Worm (Caenorhabditis elegans) whole organism, L4 larva: Measurements from ENCODE around the gene F42G2.7.

Experiments
- D1046.2 ChIP-seq: fragments of 200-800 bp; sonication (Bioruptor generic); IDR thresholded peaks from 2 replicates; pipeline ENCODE4 v1.3.6; 2022; ENCODE audit warnings: missing genetic modification characterization, missing compliant biosample characterization
- F49E8.2 ChIP-seq: sonication (generic microtip); optimal IDR thresholded peaks from 2 replicates; lab custom pipeline; 2016; ENCODE audit warnings: missing compliant biosample characterization, mild to moderate bottlenecking, missing genetic modification characterization, borderline replicate concordance
- T20F7.1 ChIP-seq: fragments of 200-800 bp; sonication (Bioruptor generic); optimal IDR thresholded peaks from 2 replicates; lab custom pipeline; 2018; ENCODE audit warnings: mild to moderate bottlenecking, missing genetic modification characterization, missing compliant biosample characterization
- Y48G9A.11 ChIP-seq: fragments of 200-800 bp; sonication (Bioruptor generic); IDR thresholded peaks from 2 replicates; pipeline ENCODE4 v1.3.6; 2022; ENCODE audit warnings: missing genetic modification reagents, missing genetic modification characterization, missing compliant biosample characterization
- Y5F2A.4 ChIP-seq: fragments of 200-800 bp; sonication (Bioruptor generic); optimal IDR thresholded peaks from 2 replicates; lab custom pipeline; 2018; ENCODE audit warnings: mild to moderate bottlenecking, missing genetic modification characterization, missing compliant biosample characterization
- Y75B8A.6 ChIP-seq: fragments of 200-800 bp; sonication (Bioruptor generic); IDR thresholded peaks from 2 replicates; pipeline ENCODE4 v1.3.6; 2022; ENCODE audit warnings: missing genetic modification reagents, missing genetic modification characterization, missing compliant biosample characterization
- ZK337.2 ChIP-seq: fragments of 200-800 bp; sonication (Bioruptor generic); IDR thresholded peaks from 2 replicates; pipeline ENCODE4 v1.3.6; 2022; ENCODE audit warnings: missing genetic modification reagents, missing genetic modification characterization, missing compliant biosample characterization
- aha-1 ChIP-seq: fragments of 150-350 bp; peaks from one replicate; lab custom pipeline; 2014; ENCODE audit warnings: missing biosample characterization, missing genetic modification characterization
- ama-1 ChIP-seq: fragments of 150-350 bp; optimal IDR thresholded peaks from 2 replicates; lab custom pipeline; 2014; ENCODE audit warnings: inconsistent platforms, mixed read lengths
- attf-4 ChIP-seq: sonication (generic microtip); optimal IDR thresholded peaks from 3 replicates; lab custom pipeline; 2017; ENCODE audit warnings: missing biosample characterization, missing genetic modification characterization
- ceh-28 ChIP-seq: fragments of 150-350 bp; optimal IDR thresholded peaks from 2 replicates; lab custom pipeline; 2014; ENCODE audit warnings: missing biosample characterization, missing genetic modification reagents, missing genetic modification characterization
- ceh-32 ChIP-seq: sonication (generic microtip); optimal IDR thresholded peaks from 2 replicates; lab custom pipeline; 2016; ENCODE audit warnings: mild to moderate bottlenecking, missing genetic modification characterization, missing compliant biosample characterization; ENCODE audit not compliant: poor library complexity
- ceh-82 ChIP-seq: sonication (generic microtip); optimal IDR thresholded peaks from 2 replicates; lab custom pipeline; 2017; ENCODE audit warnings: missing biosample characterization, missing genetic modification characterization
- cey-2 ChIP-seq: sonication (generic microtip); optimal IDR thresholded peaks from 3 replicates; lab custom pipeline; 2017; ENCODE audit warnings: missing genetic modification characterization, mild to moderate bottlenecking, missing compliant biosample characterization, antibody characterized with exemption, borderline replicate concordance; ENCODE audit not compliant: insufficient read depth
- daf-16 ChIP-seq, 3 experiments: sonication (generic microtip); optimal IDR thresholded peaks; 2 replicates each; lab custom pipeline; 2016 to 2017; ENCODE audit warnings: missing genetic modification characterization in 3 of 3, missing genetic modification reagents in 3 of 3, mild to moderate bottlenecking in 2 of 3, missing compliant biosample characterization in 2 of 3, missing biosample characterization in 1 of 3, moderate library complexity in 1 of 3
- daf-19 ChIP-seq: fragments of 200-800 bp; sonication (Bioruptor generic); conservative IDR thresholded peaks from 2 replicates; pipeline ENCODE4 v1.3.6; 2022; ENCODE audit warnings: missing genetic modification characterization, missing compliant biosample characterization
- daf-8 ChIP-seq: fragments of 200-800 bp; sonication (Bioruptor generic); IDR thresholded peaks from 2 replicates; pipeline ENCODE4 v1.3.6; 2022; ENCODE audit warnings: missing genetic modification characterization, missing compliant biosample characterization
- dmd-6 ChIP-seq: fragments of 200-800 bp; sonication (Bioruptor generic); IDR thresholded peaks from 2 replicates; pipeline ENCODE4 v1.3.6; 2022; ENCODE audit warnings: missing genetic modification reagents, missing genetic modification characterization, missing compliant biosample characterization
- dmd-8 ChIP-seq: fragments of 200-800 bp; sonication (Bioruptor generic); IDR thresholded peaks from 2 replicates; pipeline ENCODE4 v1.3.6; 2022; ENCODE audit warnings: missing genetic modification characterization, missing compliant biosample characterization
- dmd-9 ChIP-seq: fragments of 200-800 bp; sonication (Bioruptor generic); IDR thresholded peaks from 2 replicates; pipeline ENCODE4 v1.3.6; 2022; ENCODE audit warnings: missing genetic modification reagents, missing genetic modification characterization, missing compliant biosample characterization
- dve-1 ChIP-seq: sonication (generic microtip); optimal IDR thresholded peaks from 2 replicates; lab custom pipeline; 2017; ENCODE audit warnings: antibody characterized with exemption, mild to moderate bottlenecking, missing genetic modification characterization, missing compliant biosample characterization; ENCODE audit not compliant: insufficient read depth
- egl-43 ChIP-seq: fragments of 200-800 bp; sonication (Bioruptor generic); IDR thresholded peaks from 2 replicates; pipeline ENCODE4 v1.3.6; 2022; ENCODE audit warnings: missing genetic modification reagents, missing genetic modification characterization, missing compliant biosample characterization
- hif-1 ChIP-seq, 2 experiments: sonication (generic microtip); optimal IDR thresholded peaks; 2 replicates each; lab custom pipeline; 2016 to 2017; ENCODE audit warnings: missing compliant biosample characterization in 2 of 2, missing genetic modification characterization in 2 of 2, missing genetic modification reagents in 2 of 2, missing genotype in 2 of 2, mild to moderate bottlenecking in 1 of 2
- hlh-11 ChIP-seq: fragments of 200-800 bp; sonication (Bioruptor generic); optimal IDR thresholded peaks from 2 replicates; lab custom pipeline; 2018; ENCODE audit warnings: mild to moderate bottlenecking, missing genetic modification characterization, missing compliant biosample characterization
- hlh-30 ChIP-seq: sonication (generic microtip); optimal IDR thresholded peaks from 2 replicates; lab custom pipeline; 2017; ENCODE audit warnings: antibody characterized with exemption, mild to moderate bottlenecking, missing genetic modification characterization, missing compliant biosample characterization; ENCODE audit not compliant: insufficient read depth
- hmg-1.1 ChIP-seq: fragments of 200-800 bp; sonication (Bioruptor generic); IDR thresholded peaks from 2 replicates; pipeline ENCODE4 v1.3.6; 2022; ENCODE audit warnings: missing genetic modification reagents, missing genetic modification characterization, missing compliant biosample characterization
- lin-29 ChIP-seq: fragments of 200-800 bp; sonication (Bioruptor generic); IDR thresholded peaks from 2 replicates; pipeline ENCODE4 v1.3.6; 2022; ENCODE audit warnings: missing genetic modification reagents, missing genetic modification characterization, missing compliant biosample characterization
- madf-5 ChIP-seq, 2 experiments: fragments of 200-800 bp; sonication (Bioruptor generic); IDR thresholded peaks; 2 replicates each; pipeline ENCODE4 v1.3.6; 2022; ENCODE audit warnings: missing compliant biosample characterization in 2 of 2, missing genetic modification characterization in 2 of 2
- mep-1 ChIP-seq: fragments of 150-350 bp; sonication (generic microtip); optimal IDR thresholded peaks from 3 replicates; lab custom pipeline; 2014; ENCODE audit warnings: missing biosample characterization, missing genetic modification characterization
- mes-2 ChIP-seq: sonication (generic microtip); optimal IDR thresholded peaks from 2 replicates; lab custom pipeline; 2016; ENCODE audit warnings: missing genotype, mild to moderate bottlenecking, missing genetic modification characterization, missing compliant biosample characterization; ENCODE audit not compliant: poor library complexity, severe bottlenecking
- mxl-3 ChIP-seq: fragments of 200-800 bp; sonication (Bioruptor generic); optimal IDR thresholded peaks from 2 replicates; lab custom pipeline; 2018; ENCODE audit warnings: mild to moderate bottlenecking, missing genetic modification characterization, missing compliant biosample characterization
- nhr-102 ChIP-seq: sonication (generic microtip); optimal IDR thresholded peaks from 2 replicates; lab custom pipeline; 2016; ENCODE audit warnings: mild to moderate bottlenecking, missing genetic modification characterization, moderate library complexity, missing compliant biosample characterization
- nhr-11 ChIP-seq: fragments of 150-350 bp; optimal IDR thresholded peaks from 2 replicates; lab custom pipeline; 2014; ENCODE audit warnings: missing biosample characterization, missing genetic modification characterization
- nhr-237 ChIP-seq: sonication (generic microtip); optimal IDR thresholded peaks from 2 replicates; lab custom pipeline; 2017; ENCODE audit warnings: missing biosample characterization, missing genetic modification characterization
- nhr-28 ChIP-seq: fragments of 150-350 bp; optimal IDR thresholded peaks from 2 replicates; lab custom pipeline; 2014; ENCODE audit warnings: missing biosample characterization, missing genetic modification characterization
- nhr-42 ChIP-seq: fragments of 200-800 bp; sonication (Bioruptor generic); IDR thresholded peaks from 2 replicates; pipeline ENCODE4 v1.3.6; 2022; ENCODE audit warnings: missing genetic modification characterization, missing compliant biosample characterization
- nhr-48 ChIP-seq: sonication (generic microtip); optimal IDR thresholded peaks from 2 replicates; lab custom pipeline; 2016; ENCODE audit warnings: mild to moderate bottlenecking, missing genetic modification characterization, missing compliant biosample characterization
- nhr-6 ChIP-seq: fragments of 150-350 bp; optimal IDR thresholded peaks from 2 replicates; lab custom pipeline; 2014; ENCODE audit warnings: missing biosample characterization, missing genetic modification characterization
- php-3 ChIP-seq: fragments of 200-800 bp; sonication (Bioruptor generic); IDR thresholded peaks from 2 replicates; pipeline ENCODE4 v1.3.6; 2022; ENCODE audit warnings: missing genetic modification reagents, missing genetic modification characterization, missing compliant biosample characterization
- pqm-1 ChIP-seq: sonication (generic microtip); optimal IDR thresholded peaks from 2 replicates; lab custom pipeline; 2017; ENCODE audit warnings: missing biosample characterization, missing genetic modification characterization
- snpc-1.2 ChIP-seq: fragments of 200-800 bp; sonication (Bioruptor generic); IDR thresholded peaks from 2 replicates; pipeline ENCODE4 v1.3.6; 2022; ENCODE audit warnings: missing genetic modification reagents, missing genetic modification characterization, missing compliant biosample characterization
- spr-1 ChIP-seq: sonication (generic microtip); optimal IDR thresholded peaks from 2 replicates; lab custom pipeline; 2016; ENCODE audit warnings: mild to moderate bottlenecking, missing genetic modification characterization, missing compliant biosample characterization
- tra-1 ChIP-seq: fragments of 200-800 bp; sonication (Bioruptor generic); IDR thresholded peaks from 2 replicates; pipeline ENCODE4 v1.3.6; 2022; ENCODE audit warnings: missing genetic modification reagents, missing genetic modification characterization, missing compliant biosample characterization
- unc-130 ChIP-seq: sonication (generic microtip); optimal IDR thresholded peaks from 2 replicates; lab custom pipeline; 2016; ENCODE audit warnings: missing genetic modification reagents, missing genetic modification characterization, missing compliant biosample characterization
- unc-62 ChIP-seq, 3 experiments: fragments of 150-350 bp in 1 of 3; sonication (generic microtip); optimal IDR thresholded peaks in 2 of 3; peaks in 1 of 3; 1 replicate in 1 of 3; 2 replicates in 2 of 3; lab custom pipeline; 2014 to 2017; ENCODE audit warnings: missing biosample characterization in 3 of 3, missing genetic modification characterization in 3 of 3, missing genetic modification reagents in 3 of 3, missing genotype in 1 of 3
- vab-7 ChIP-seq: fragments of 200-800 bp; sonication (Bioruptor generic); IDR thresholded peaks from 2 replicates; pipeline ENCODE4 v1.3.6; 2022; ENCODE audit warnings: missing genetic modification reagents, missing genetic modification characterization, missing compliant biosample characterization
- zfp-2 ChIP-seq: sonication (generic microtip); optimal IDR thresholded peaks from 2 replicates; lab custom pipeline; 2016; ENCODE audit warnings: mild to moderate bottlenecking, missing genetic modification characterization, missing compliant biosample characterization
- zip-11 ChIP-seq: fragments of 200-800 bp; sonication (Bioruptor generic); IDR thresholded peaks from 2 replicates; pipeline ENCODE4 v1.3.6; 2022; ENCODE audit warnings: missing genetic modification characterization, missing compliant biosample characterization

Gene F42G2.7

ce11 chrII:2450990-2451389 lies 33.0 kb downstream of the F42G2.7 start (continued):
- TF ChIP-seq zfp-2, result no peak
- TF ChIP-seq daf-8 (GFP tag; lab: Robert Waterston, UW), result no peak
- TF ChIP-seq aha-1, result peak; percentile 66
- TF ChIP-seq D1046.2 (GFP tag; lab: Robert Waterston, UW), result peak; percentile 54; the same call in 1 of the 2 replicates
- peak; percentile 96 for TF ChIP-seq ZK337.2 (GFP tag; lab: Robert Waterston, UW)
- TF ChIP-seq spr-1, result no peak
- TF ChIP-seq ceh-32 (tag; lab: Kevin White, UChicago), result no peak
- peak; percentile 22 for TF ChIP-seq nhr-102 (tag; lab: Kevin White, UChicago)
- peak; percentile 92 for TF ChIP-seq unc-130 (GFP tag; lab: Kevin White, UChicago)
- TF ChIP-seq daf-19 (GFP tag; lab: Robert Waterston, UW), result no peak
- TF ChIP-seq hlh-11 (tag; lab: Kevin White, UChicago), result peak; percentile 36
- no peak for TF ChIP-seq dmd-8 (GFP tag; lab: Robert Waterston, UW)
- TF ChIP-seq dmd-6 (GFP tag; lab: Robert Waterston, UW), result peak; percentile 47
- TF ChIP-seq mes-2 (tag; lab: Kevin White, UChicago), result peak; percentile 93
- no peak for TF ChIP-seq ceh-82 (tag; lab: Kevin White, UChicago)
- TF ChIP-seq nhr-42, result no peak
- no peak for TF ChIP-seq tra-1 (GFP tag; lab: Robert Waterston, UW)
- TF ChIP-seq hmg-1.1 (GFP tag; lab: Robert Waterston, UW), result no peak
- no peak for TF ChIP-seq hlh-30
- TF ChIP-seq dmd-9 (GFP tag; lab: Robert Waterston, UW), result peak; percentile 73; the same call in 1 of the 2 replicates
- TF ChIP-seq T20F7.1 (GFP tag; lab: Kevin White, UChicago), result no peak
- peak; percentile 35 for TF ChIP-seq F49E8.2
- TF ChIP-seq hif-1 (tag; optimal IDR thresholded peaks at IDR 0.05; lab: Kevin White, UChicago), result peak in 1 of 2 experiments; percentile 75

ce11 chrII:2452492-2452891 lies 34.5 kb downstream of the F42G2.7 start:
- no peak for TF ChIP-seq unc-62 (GFP tag; optimal IDR thresholded peaks at IDR 0.05 in 1 of 2; lab: Kevin White, UChicago)
- no peak for TF ChIP-seq unc-62 (tag; optimal IDR thresholded peaks at IDR 0.05; lab: Kevin White, UChicago)
- TF ChIP-seq hif-1 (tag; optimal IDR thresholded peaks at IDR 0.05; lab: Kevin White, UChicago), result no peak
- no peak for TF ChIP-seq attf-4 (tag; lab: Kevin White, UChicago)
- no peak for TF ChIP-seq nhr-11 (tag; lab: Kevin White, UChicago)
- no peak for TF ChIP-seq cey-2
- TF ChIP-seq mxl-3, result peak; percentile 31
- TF ChIP-seq unc-130 (GFP tag; lab: Kevin White, UChicago), result no peak
- peak; percentile 32 for TF ChIP-seq pqm-1 (tag; lab: Kevin White, UChicago)
- no peak for TF ChIP-seq zip-11 (GFP tag; lab: Robert Waterston, UW)
- peak; percentile 32 for TF ChIP-seq mep-1 (tag; lab: Kevin White, UChicago)
- TF ChIP-seq F49E8.2, result no peak
- TF ChIP-seq nhr-28 (tag; lab: Kevin White, UChicago), result peak; percentile 69
- TF ChIP-seq Y48G9A.11, result no peak
- TF ChIP-seq zfp-2, result no peak
- no peak for TF ChIP-seq Y5F2A.4 (GFP tag; lab: Kevin White, UChicago)
- TF ChIP-seq daf-16 (GFP tag; optimal IDR thresholded peaks at IDR 0.05; lab: Kevin White, UChicago), result no peak
- peak; percentile 26 for TF ChIP-seq daf-16 (tag; optimal IDR thresholded peaks at IDR 0.05; lab: Kevin White, UChicago)
- TF ChIP-seq nhr-6, result no peak
- no peak for TF ChIP-seq lin-29 (GFP tag; lab: Robert Waterston, UW)
- no peak for TF ChIP-seq vab-7 (GFP tag; lab: Robert Waterston, UW)
- TF ChIP-seq dve-1 (tag; lab: Kevin White, UChicago), result peak; percentile 32
- no peak for TF ChIP-seq nhr-237
- peak; percentile 21; the same call in 1 of the 2 replicates for TF ChIP-seq dmd-6 (GFP tag; lab: Robert Waterston, UW)
- TF ChIP-seq madf-5 (GFP tag; IDR thresholded peaks at IDR 0.05; lab: Robert Waterston, UW), result no peak
- 0 out of 2 replicates have a peak, but pooled peaks have one; percentile 49 for TF ChIP-seq Y75B8A.6 (GFP tag; lab: Robert Waterston, UW)
- TF ChIP-seq php-3 (GFP tag; lab: Robert Waterston, UW), result no peak
- no peak for TF ChIP-seq aha-1
- TF ChIP-seq snpc-1.2 (GFP tag; lab: Robert Waterston, UW), result no peak
- peak; percentile 31 for TF ChIP-seq hlh-11 (tag; lab: Kevin White, UChicago)
- no peak for TF ChIP-seq nhr-48 (tag; lab: Kevin White, UChicago)
- TF ChIP-seq ceh-28, result no peak
- peak; percentile 6 for TF ChIP-seq hlh-30
- peak; percentile 27 for TF ChIP-seq ama-1 (lab: Kevin White, UChicago)
- no peak for TF ChIP-seq egl-43 (GFP tag; lab: Robert Waterston, UW)
